Worm (Caenorhabditis elegans) whole organism, mixed stage, embryonic: ENCODE results near the gene jip-1.

Source experiments
- nhr-12 ChIP-seq: fragments of 150-350 bp; optimal IDR thresholded peaks from 2 replicates; lab custom pipeline; 2014; ENCODE audit warnings: missing biosample characterization, missing genetic modification characterization
- pha-4 ChIP-seq: fragments of 150-350 bp; optimal IDR thresholded peaks from 2 replicates; lab custom pipeline; 2018; ENCODE audit warnings: missing biosample characterization, missing genetic modification reagents, missing genetic modification characterization
- snpc-4 ChIP-seq: fragments of 150-350 bp; optimal IDR thresholded peaks from 2 replicates; lab custom pipeline; 2014; ENCODE audit warnings: missing biosample characterization, missing genetic modification characterization
- ztf-11 ChIP-seq: fragments of 150-350 bp; optimal IDR thresholded peaks from 2 replicates; lab custom pipeline; 2014; ENCODE audit warnings: missing biosample characterization, missing genetic modification characterization

ce11 chrII:1324017-1324416 lies 2.8 kb upstream of the jip-1 start:
- TF ChIP-seq snpc-4 (tag; lab: Kevin White, UChicago) (no peak), ztf-11 (tag; lab: Kevin White, UChicago) (no peak), nhr-12 (tag; lab: Kevin White, UChicago) (no peak), pha-4 (no peak)
